Worm (Caenorhabditis elegans): Measurements from ENCODE around the gene F49E10.2.

Gene F49E10.2

ce11 chrX:5847268-5847667 lies 42.9 kb upstream of the F49E10.2 start:
- TF ChIP-seq sem-4 (tag; optimal IDR thresholded peaks at IDR 0.05) (peak; percentile 20), zag-1 (tag; optimal IDR thresholded peaks at IDR 0.05) (peak; percentile 1), alr-1 (tag; optimal IDR thresholded peaks at IDR 0.05) (no peak), F13H6.1 (tag; optimal IDR thresholded peaks at IDR 0.05) (no peak), C34F6.9 (tag; optimal IDR thresholded peaks at IDR 0.05) (peak; percentile 61), unc-55 (GFP tag; optimal IDR thresholded peaks at IDR 0.05) (peak; percentile 84), ZK546.5 (tag; optimal IDR thresholded peaks at IDR 0.05) (no peak), mbf-1 (tag; optimal IDR thresholded peaks at IDR 0.05) (no peak), ztf-4 (tag; optimal IDR thresholded peaks at IDR 0.05) (no peak), mdl-1 (tag; optimal IDR thresholded peaks at IDR 0.05) (peak in 1 of 2 experiments; percentile 14), skn-1 (tag; optimal IDR thresholded peaks at IDR 0.05) (no peak), fos-1 (tag; optimal IDR thresholded peaks at IDR 0.05) (no peak), nhr-77 (tag; optimal IDR thresholded peaks at IDR 0.05) (no peak), nhr-129 (tag; optimal IDR thresholded peaks at IDR 0.05) (peak; percentile 23), lin-11 (tag; optimal IDR thresholded peaks at IDR 0.05) (no peak), sma-9 (GFP tag; optimal IDR thresholded peaks at IDR 0.05) (peak; percentile 23), sma-9 (tag; optimal IDR thresholded peaks at IDR 0.05) (no peak), R02D3.7 (tag; optimal IDR thresholded peaks at IDR 0.05) (no peak), unc-39 (tag; optimal IDR thresholded peaks at IDR 0.05) (no peak), snpc-4 (tag; optimal IDR thresholded peaks at IDR 0.05) (peak; percentile 1), crh-2 (tag; optimal IDR thresholded peaks at IDR 0.05) (no peak), lsy-2 (tag; optimal IDR thresholded peaks at IDR 0.05) (peak; percentile 30 to 56), nhr-25 (tag; optimal IDR thresholded peaks at IDR 0.05) (no peak)

ce11 chrX:5848703-5849102 lies 41.5 kb upstream of the F49E10.2 start, which contains the start of gene atat-2:
TSS of gene atat-2 (plus strand) at chrX:5849100.
- TF ChIP-seq zag-1 (tag; optimal IDR thresholded peaks at IDR 0.05) (no peak), sma-9 (GFP tag; optimal IDR thresholded peaks at IDR 0.05) (peak; percentile 18), sma-9 (tag; optimal IDR thresholded peaks at IDR 0.05) (no peak), lin-39 (tag; optimal IDR thresholded peaks at IDR 0.05) (no peak), nhr-129 (tag; optimal IDR thresholded peaks at IDR 0.05) (peak; percentile 22), blmp-1 (tag; optimal IDR thresholded peaks at IDR 0.05; ENCODE audit: insufficient read depth) (peak; percentile 29), nhr-10 (tag; optimal IDR thresholded peaks at IDR 0.05) (no peak), skn-1 (tag; optimal IDR thresholded peaks at IDR 0.05) (no peak)

ce11 chrX:5850472-5850871 lies 39.7 kb upstream of the F49E10.2 start:
- TF ChIP-seq ama-1 (optimal IDR thresholded peaks at IDR 0.05) = no peak
- peak; percentile 80 for TF ChIP-seq snpc-4 (tag; optimal IDR thresholded peaks at IDR 0.05)

ce11 chrX:5852113-5852512 lies 38.1 kb upstream of the F49E10.2 start:
- TF ChIP-seq fos-1 (tag; optimal IDR thresholded peaks at IDR 0.05) (no peak), nhr-129 (tag; optimal IDR thresholded peaks at IDR 0.05) (no peak), aly-2 (tag; optimal IDR thresholded peaks at IDR 0.05) (no peak), ceh-82 (tag; optimal IDR thresholded peaks at IDR 0.05) (no peak), ztf-11 (tag; optimal IDR thresholded peaks at IDR 0.05) (no peak), unc-55 (GFP tag; optimal IDR thresholded peaks at IDR 0.05) (no peak), gmeb-1 (tag; optimal IDR thresholded peaks at IDR 0.05) (no peak), unc-62 (GFP tag; optimal IDR thresholded peaks at IDR 0.05) (no peak), R02D3.7 (tag; optimal IDR thresholded peaks at IDR 0.05) (no peak), elt-3 (tag; optimal IDR thresholded peaks at IDR 0.05) (no peak), unc-39 (tag; optimal IDR thresholded peaks at IDR 0.05) (no peak), sma-3 (GFP tag; optimal IDR thresholded peaks at IDR 0.05) (no peak), nhr-77 (tag; optimal IDR thresholded peaks at IDR 0.05) (no peak), mdl-1 (tag; optimal IDR thresholded peaks at IDR 0.05) (no peak), lin-11 (tag; optimal IDR thresholded peaks at IDR 0.05) (no peak), nhr-23 (tag; optimal IDR thresholded peaks at IDR 0.05) (no peak), blmp-1 (tag; optimal IDR thresholded peaks at IDR 0.05; ENCODE audit: insufficient read depth) (no peak)

ce11 chrX:5854163-5854451 lies 36.1 kb upstream of the F49E10.2 start, which contains the start of gene hog-1:
TSS of gene hog-1 (minus strand) at chrX:5854263.
- TF ChIP-seq blmp-1 (tag; optimal IDR thresholded peaks at IDR 0.05; ENCODE audit: insufficient read depth) = no peak
- TF ChIP-seq nhr-77 (tag; optimal IDR thresholded peaks at IDR 0.05) = no peak
- TF ChIP-seq C34F6.9 (tag; optimal IDR thresholded peaks at IDR 0.05) = no peak
- TF ChIP-seq nhr-21 (tag; optimal IDR thresholded peaks at IDR 0.05) = no peak
- no peak for TF ChIP-seq fos-1 (tag; optimal IDR thresholded peaks at IDR 0.05)
- no peak for TF ChIP-seq R02D3.7 (tag; optimal IDR thresholded peaks at IDR 0.05)
- TF ChIP-seq alr-1 (tag; optimal IDR thresholded peaks at IDR 0.05) = no peak
- TF ChIP-seq elt-1 (tag; optimal IDR thresholded peaks at IDR 0.05) = no peak
- TF ChIP-seq sem-4 (tag; optimal IDR thresholded peaks at IDR 0.05) = no peak
- TF ChIP-seq nhr-237 (tag; optimal IDR thresholded peaks at IDR 0.05) = no peak
- no peak for TF ChIP-seq nhr-23 (tag; optimal IDR thresholded peaks at IDR 0.05)
- no peak for TF ChIP-seq ceh-16 (tag; optimal IDR thresholded peaks at IDR 0.05)
- no peak for TF ChIP-seq dmd-4 (tag; optimal IDR thresholded peaks at IDR 0.05)
- no peak for TF ChIP-seq nhr-6 (tag; optimal IDR thresholded peaks at IDR 0.05)
- no peak for TF ChIP-seq ztf-11 (tag; optimal IDR thresholded peaks at IDR 0.05)
